Worm (Caenorhabditis elegans): ENCODE data around the gene hlh-6.

hlh-6 gene

DNA sequence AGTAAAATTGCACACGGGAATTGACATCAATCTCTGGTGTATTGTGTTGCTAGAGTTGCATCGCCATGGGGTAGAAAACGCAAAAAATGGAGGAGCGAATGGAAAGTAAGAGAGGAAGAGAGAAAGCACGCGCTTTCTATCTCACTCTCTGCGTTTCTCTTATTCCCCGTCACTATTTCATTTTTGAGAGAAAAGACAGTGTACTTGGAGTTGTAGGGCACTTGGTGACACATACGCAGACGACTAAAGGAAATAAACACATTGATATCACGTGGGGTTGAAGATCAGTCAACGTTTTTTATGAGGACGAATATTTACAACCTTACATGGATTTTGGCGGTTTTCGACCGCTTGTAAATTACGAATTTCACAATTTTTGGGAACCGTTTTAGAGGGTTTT lies 11.2 kb downstream of the hlh-6 start (continued):
- TF ChIP-seq unc-30 (tag; optimal IDR thresholded peaks at IDR 0.05) = peak; percentile 5
- TF ChIP-seq F16B12.6 (tag; optimal IDR thresholded peaks at IDR 0.05) = peak; percentile 51
- TF ChIP-seq mab-9 (GFP tag; IDR thresholded peaks at IDR 0.05) = peak; percentile 71
- TF ChIP-seq snu-23 (GFP tag; optimal IDR thresholded peaks at IDR 0.05) = peak; percentile 99
- no peak for TF ChIP-seq hlh-4 (tag; optimal IDR thresholded peaks at IDR 0.05)
- peak; percentile 94 for TF ChIP-seq skn-1 (tag; optimal IDR thresholded peaks at IDR 0.05)
- peak; percentile 29 for TF ChIP-seq ceh-63 (GFP tag; optimal IDR thresholded peaks at IDR 0.05)
- peak; percentile 95 for TF ChIP-seq nhr-47 (tag; optimal IDR thresholded peaks at IDR 0.05)
- no peak for TF ChIP-seq pag-3 (tag; optimal IDR thresholded peaks at IDR 0.05; ENCODE audit: borderline replicate concordance, insufficient read depth)
- no peak for TF ChIP-seq nhr-76 (tag; optimal IDR thresholded peaks at IDR 0.05)
- TF ChIP-seq ceh-88 (GFP tag; IDR thresholded peaks at IDR 0.05) = peak; percentile 79
- TF ChIP-seq nhr-84 (tag; optimal IDR thresholded peaks at IDR 0.05) = no peak
- TF ChIP-seq dsc-1 (tag; optimal IDR thresholded peaks at IDR 0.05) = peak; percentile 74
- TF ChIP-seq tlp-1 (tag; optimal IDR thresholded peaks at IDR 0.05) = no peak
- TF ChIP-seq nhr-90 (tag; optimal IDR thresholded peaks at IDR 0.05; ENCODE audit: poor library complexity) = peak; percentile 95
- peak; percentile 84 for TF ChIP-seq elt-2 (tag; optimal IDR thresholded peaks at IDR 0.05)
- TF ChIP-seq snpc-4 (tag; optimal IDR thresholded peaks at IDR 0.05) = peak; percentile 74
- TF ChIP-seq sup-37 (GFP tag; optimal IDR thresholded peaks at IDR 0.05) = peak; percentile 66
- TF ChIP-seq grh-1 (GFP tag; IDR thresholded peaks at IDR 0.05) = peak; percentile 85
- TF ChIP-seq elt-3 (tag; optimal IDR thresholded peaks at IDR 0.05) = peak in 5 of 6 experiments; percentile 40 to 99 (median 95)
- TF ChIP-seq jun-1 (tag; optimal IDR thresholded peaks at IDR 0.05) = peak; percentile 95
- peak; percentile 100 for TF ChIP-seq nhr-20 (tag; optimal IDR thresholded peaks at IDR 0.05)
- no peak for TF ChIP-seq nhr-12 (tag; optimal IDR thresholded peaks at IDR 0.05)
- no peak for TF ChIP-seq ces-1 (GFP tag; optimal IDR thresholded peaks at IDR 0.05)
- peak; percentile 81 for TF ChIP-seq lin-39 (tag; optimal IDR thresholded peaks at IDR 0.05)
- TF ChIP-seq mdl-1 (tag; optimal IDR thresholded peaks at IDR 0.05) = peak; percentile 95 to 100
- peak; percentile 92 for TF ChIP-seq lin-13 (GFP tag; optimal IDR thresholded peaks at IDR 0.05)
- peak; percentile 96 for TF ChIP-seq tbx-2 (tag; optimal IDR thresholded peaks at IDR 0.05)
- TF ChIP-seq unc-62 (GFP tag; optimal IDR thresholded peaks at IDR 0.05) = no peak
- TF ChIP-seq swsn-7 (tag; optimal IDR thresholded peaks at IDR 0.05) = peak; percentile 94
- peak; percentile 89 for TF ChIP-seq lir-3 (tag; optimal IDR thresholded peaks at IDR 0.05; ENCODE audit: poor library complexity)
- TF ChIP-seq zip-4 (GFP tag; optimal IDR thresholded peaks at IDR 0.05) = peak; percentile 74
- TF ChIP-seq sptf-1 (tag; optimal IDR thresholded peaks at IDR 0.05) = no peak
- peak; percentile 71 to 79 (median 75) for TF ChIP-seq dpl-1 (GFP tag; optimal IDR thresholded peaks at IDR 0.05)
- peak; percentile 69 for TF ChIP-seq zag-1 (tag; optimal IDR thresholded peaks at IDR 0.05)
- TF ChIP-seq alr-1 (tag; optimal IDR thresholded peaks at IDR 0.05; ENCODE audit: borderline replicate concordance) = no peak
- peak; percentile 66 for TF ChIP-seq egl-13 (tag; optimal IDR thresholded peaks at IDR 0.05)
- TF ChIP-seq C16A3.4 (tag; optimal IDR thresholded peaks at IDR 0.05) = peak; percentile 97
- peak; percentile 84 for TF ChIP-seq nhr-237 (tag; optimal IDR thresholded peaks at IDR 0.05)
- peak; percentile 68 to 91 (median 88) for TF ChIP-seq ceh-82 (tag; optimal IDR thresholded peaks at IDR 0.05)
- no peak for TF ChIP-seq ztf-11 (tag; optimal IDR thresholded peaks at IDR 0.05)
- TF ChIP-seq ama-1 (optimal IDR thresholded peaks at IDR 0.05) = peak; percentile 75
- TF ChIP-seq aly-2 (tag; optimal IDR thresholded peaks at IDR 0.05) = no peak
- peak; percentile 92 for TF ChIP-seq fos-1 (tag; optimal IDR thresholded peaks at IDR 0.05)
- TF ChIP-seq Y116A8C.19 (tag; optimal IDR thresholded peaks at IDR 0.05; ENCODE audit: borderline replicate concordance) = no peak
- peak; percentile 95 for TF ChIP-seq rnt-1 (tag; optimal IDR thresholded peaks at IDR 0.05)
- peak; percentile 93 for TF ChIP-seq irx-1 (tag; optimal IDR thresholded peaks at IDR 0.05)
- 0 out of 2 replicates have a peak, but pooled peaks have one; percentile 43 for TF ChIP-seq unc-98 (GFP tag; IDR thresholded peaks at IDR 0.05)
- peak; percentile 99 for TF ChIP-seq lin-14 (GFP tag; optimal IDR thresholded peaks at IDR 0.05)
- TF ChIP-seq ztf-4 (tag; optimal IDR thresholded peaks at IDR 0.05) = peak; percentile 91
- TF ChIP-seq mep-1 (tag; optimal IDR thresholded peaks at IDR 0.05) = peak; percentile 98
- TF ChIP-seq blmp-1 (tag; optimal IDR thresholded peaks at IDR 0.05) = peak; percentile 99
- TF ChIP-seq isw-1 (GFP tag; IDR thresholded peaks at IDR 0.05) = peak; percentile 79

Measured in whole organism, L1 larva.